Worm (Caenorhabditis elegans): ENCODE data around the gene W10C4.1.

W10C4.1 gene

DNA sequence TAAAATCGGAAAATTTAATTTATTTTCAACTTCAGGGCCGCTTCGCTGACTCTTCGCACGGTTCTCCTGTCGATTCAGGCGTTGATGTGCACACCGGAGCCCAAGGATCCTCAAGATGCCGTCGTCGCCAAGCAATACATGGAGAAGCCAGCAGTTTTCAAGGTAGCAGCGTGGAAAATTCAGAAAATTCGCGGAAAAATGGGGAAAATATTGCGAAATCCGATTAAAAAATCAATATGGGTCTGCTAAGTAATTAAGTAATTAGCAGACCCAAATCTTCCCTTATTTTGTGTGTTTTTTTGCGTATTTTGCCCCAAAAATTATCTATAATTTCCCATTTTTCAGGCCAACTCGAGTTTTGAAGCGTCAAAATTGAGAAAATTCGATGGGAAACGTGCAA is 17.6 kb downstream of the W10C4.1 start:
- TF ChIP-seq snpc-4 (tag; optimal IDR thresholded peaks at IDR 0.05) (no peak), cnd-1 (tag; optimal IDR thresholded peaks at IDR 0.05) (no peak), nhr-237 (tag; optimal IDR thresholded peaks at IDR 0.05) (no peak), flh-1 (GFP tag; optimal IDR thresholded peaks at IDR 0.05) (no peak), unc-39 (tag; optimal IDR thresholded peaks at IDR 0.05) (no peak), blmp-1 (tag; optimal IDR thresholded peaks at IDR 0.05) (no peak)

DNA sequence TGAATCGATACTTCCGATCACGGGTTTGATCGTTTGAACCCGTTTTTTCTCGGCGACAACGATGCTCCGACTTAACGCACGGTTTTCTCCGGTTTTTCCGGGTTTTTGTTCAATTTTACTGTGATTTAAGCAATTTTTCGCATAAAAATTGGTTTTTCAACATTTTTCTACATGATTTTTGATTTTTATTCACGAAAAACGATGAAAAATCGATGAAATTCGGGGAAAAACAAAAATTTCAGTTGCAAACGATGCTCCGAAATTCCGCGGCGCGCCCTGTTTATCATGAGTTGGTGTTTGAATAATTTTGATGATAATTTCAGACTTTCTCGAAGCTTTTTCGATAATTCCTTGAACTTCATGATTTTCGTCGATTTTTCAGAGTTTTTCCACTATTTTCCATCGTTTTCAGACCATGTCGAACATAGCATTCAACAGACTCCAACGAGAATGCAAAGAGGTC is 18.5 kb downstream of the W10C4.1 start, which contains the start of gene ubc-20:
Gene ubc-20 (plus strand): TSS at position 413 of the 463 bp plus-strand sequence.
- TF ChIP-seq ceh-39 (tag; optimal IDR thresholded peaks at IDR 0.05) (peak; percentile 41), nhr-237 (tag; optimal IDR thresholded peaks at IDR 0.05) (peak; percentile 31), nhr-2 (tag; optimal IDR thresholded peaks at IDR 0.05) (no peak), ces-1 (GFP tag; optimal IDR thresholded peaks at IDR 0.05) (peak; percentile 2)

DNA sequence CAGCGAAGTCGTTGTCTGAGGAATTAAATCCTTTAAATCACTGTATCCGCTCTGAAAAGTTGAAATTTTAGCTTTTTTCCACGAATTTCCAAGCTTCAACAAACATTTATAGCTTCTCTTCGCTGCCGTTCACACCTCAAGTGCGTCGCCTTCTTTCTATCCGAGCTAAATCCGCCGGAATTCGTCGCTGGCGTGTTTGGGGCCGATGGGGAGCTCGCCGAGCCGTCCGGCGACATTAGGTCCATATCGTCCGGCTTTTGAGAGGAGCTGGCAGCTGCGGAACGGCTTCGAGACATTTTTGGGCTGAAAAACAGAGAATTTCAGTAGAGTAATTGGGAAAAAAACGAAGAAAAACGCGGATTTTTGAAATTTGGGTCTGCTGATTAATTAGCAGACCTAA is 19.1 kb downstream of the W10C4.1 start, which contains the start of gene mxl-2:
Gene mxl-2 (minus strand): TSS at position 303 of the 400 bp plus-strand sequence.
- no peak for TF ChIP-seq cnd-1 (tag; optimal IDR thresholded peaks at IDR 0.05)
- no peak for TF ChIP-seq mep-1 (tag; optimal IDR thresholded peaks at IDR 0.05)
- no peak for TF ChIP-seq nhr-2 (tag; optimal IDR thresholded peaks at IDR 0.05)
- no peak for TF ChIP-seq lsy-2 (tag; optimal IDR thresholded peaks at IDR 0.05)
- no peak for TF ChIP-seq tbx-8 (GFP tag; optimal IDR thresholded peaks at IDR 0.05)

DNA sequence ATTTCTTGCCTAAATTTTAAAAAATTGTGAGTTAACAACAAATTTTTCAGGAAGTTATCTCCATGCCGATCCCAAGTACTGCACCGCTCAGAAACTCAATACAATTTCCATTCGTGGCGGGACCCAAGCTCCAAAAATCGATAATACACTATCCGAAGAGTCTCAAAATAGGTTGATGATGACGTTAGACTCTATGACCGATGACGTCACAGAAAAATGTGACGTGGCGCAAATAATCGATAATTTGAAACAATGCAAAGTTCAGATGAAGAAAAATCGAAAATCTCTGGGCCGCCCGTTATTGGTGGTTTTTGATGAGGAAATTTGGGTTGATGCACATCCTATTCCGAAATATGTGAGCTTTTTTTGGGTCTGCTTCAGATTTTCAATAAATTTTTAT is 22.6 kb downstream of the W10C4.1 start:
- TF ChIP-seq ztf-11 (tag; optimal IDR thresholded peaks at IDR 0.05): no peak
- TF ChIP-seq zip-8 (tag; optimal IDR thresholded peaks at IDR 0.05): peak; percentile 83

DNA sequence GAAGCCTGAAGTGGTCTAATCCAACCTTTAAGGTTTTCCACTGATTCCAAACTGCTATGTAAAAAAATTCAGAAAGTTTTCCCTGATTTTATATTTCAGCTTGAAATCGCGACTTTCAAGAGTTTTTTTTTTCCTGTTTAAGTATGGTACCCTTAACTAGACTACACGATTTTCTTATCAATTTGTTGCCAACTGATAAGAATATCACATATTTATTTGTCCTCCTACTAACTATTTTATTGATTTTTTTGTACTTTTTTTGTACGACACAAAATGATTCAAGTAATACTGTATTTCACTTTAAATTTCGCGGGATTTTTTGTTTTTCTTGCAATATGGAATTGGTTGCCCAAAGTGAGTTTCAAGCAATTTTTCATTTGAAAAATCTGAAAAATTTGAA is 23.9 kb downstream of the W10C4.1 start:
- TF ChIP-seq nhr-12 (tag; optimal IDR thresholded peaks at IDR 0.05) (no peak), hlh-1 (tag; optimal IDR thresholded peaks at IDR 0.05) (no peak), nhr-2 (tag; optimal IDR thresholded peaks at IDR 0.05) (no peak), lin-32 (GFP tag; optimal IDR thresholded peaks at IDR 0.05) (no peak), ceh-39 (tag; optimal IDR thresholded peaks at IDR 0.05) (no peak), ceh-83 (GFP tag; optimal IDR thresholded peaks at IDR 0.05) (no peak), nhr-237 (tag; optimal IDR thresholded peaks at IDR 0.05) (no peak), elt-1 (tag; optimal IDR thresholded peaks at IDR 0.05; ENCODE audit: borderline replicate concordance, insufficient read depth) (no peak), tbx-8 (GFP tag; optimal IDR thresholded peaks at IDR 0.05) (no peak), sem-2 (GFP tag; optimal IDR thresholded peaks at IDR 0.05) (no peak), mep-1 (tag; optimal IDR thresholded peaks at IDR 0.05) (no peak), mls-2 (tag; optimal IDR thresholded peaks at IDR 0.05) (no peak), lin-13 (tag; optimal IDR thresholded peaks at IDR 0.05) (no peak)

DNA sequence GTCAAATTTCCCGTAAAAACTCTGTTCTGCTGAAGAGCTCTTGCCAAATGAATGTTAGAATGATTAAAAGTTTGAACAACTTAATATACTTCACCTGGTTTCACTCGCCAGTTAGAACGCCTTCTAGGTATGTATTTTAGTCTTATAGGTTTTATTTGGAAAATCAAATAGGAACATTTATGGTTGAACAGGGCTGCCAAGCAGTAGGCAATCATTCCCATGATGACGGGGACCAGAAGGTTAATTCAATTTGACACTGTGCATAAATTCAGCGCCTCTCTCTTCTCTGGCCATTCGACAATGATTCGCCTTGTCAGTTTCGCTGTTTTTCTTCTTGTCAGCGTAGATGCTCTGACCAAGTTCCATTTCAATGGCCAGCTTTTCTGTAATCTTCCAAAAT is 24.8 kb downstream of the W10C4.1 start, which contains the start of gene F40G9.15:
Gene F40G9.15 (plus strand): TSS at position 301 of the 400 bp plus-strand sequence.
- no peak for TF ChIP-seq ham-2 (GFP tag; optimal IDR thresholded peaks at IDR 0.05)
- no peak for TF ChIP-seq ceh-83 (GFP tag; optimal IDR thresholded peaks at IDR 0.05)
- no peak for TF ChIP-seq bed-3 (GFP tag; optimal IDR thresholded peaks at IDR 0.05)
- no peak for TF ChIP-seq snpc-4 (tag; optimal IDR thresholded peaks at IDR 0.05)
- no peak for TF ChIP-seq lin-13 (tag; optimal IDR thresholded peaks at IDR 0.05)
- TF ChIP-seq mab-5 (tag; optimal IDR thresholded peaks at IDR 0.05): no peak
- no peak for TF ChIP-seq elt-1 (tag; optimal IDR thresholded peaks at IDR 0.05; ENCODE audit: borderline replicate concordance, insufficient read depth)
- TF ChIP-seq ceh-39 (tag; optimal IDR thresholded peaks at IDR 0.05): no peak
- no peak for TF ChIP-seq tbx-8 (GFP tag; optimal IDR thresholded peaks at IDR 0.05)
- TF ChIP-seq nhr-12 (tag; optimal IDR thresholded peaks at IDR 0.05): no peak
- no peak for TF ChIP-seq blmp-1 (tag; optimal IDR thresholded peaks at IDR 0.05)
- TF ChIP-seq mls-2 (tag; optimal IDR thresholded peaks at IDR 0.05): no peak
- TF ChIP-seq nhr-237 (tag; optimal IDR thresholded peaks at IDR 0.05): no peak
- TF ChIP-seq M03D4.4 (tag; optimal IDR thresholded peaks at IDR 0.05): no peak

DNA sequence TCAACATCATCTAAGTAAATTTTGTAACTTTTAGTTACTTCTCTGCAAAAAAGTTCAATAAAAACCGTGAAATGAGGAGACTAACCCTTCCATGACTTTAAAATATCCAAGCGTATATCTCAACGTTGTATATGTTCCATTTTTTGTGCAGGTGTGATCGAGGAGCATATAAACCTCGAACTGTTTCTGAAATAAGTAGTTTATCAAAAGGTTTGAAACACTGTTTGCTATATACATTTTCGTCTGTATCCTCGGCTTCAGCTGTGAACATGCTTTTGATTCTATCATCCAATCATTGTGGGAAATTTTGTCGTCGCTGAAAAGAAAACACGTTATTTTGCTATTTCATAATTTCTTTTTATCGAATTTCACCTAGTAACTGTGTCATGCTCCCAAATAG is 26.0 kb downstream of the W10C4.1 start, which contains the start of gene F40G9.5:
Gene F40G9.5 (plus strand): TSS at position 301 of the 400 bp plus-strand sequence.
- no peak for TF ChIP-seq ceh-39 (tag; optimal IDR thresholded peaks at IDR 0.05)
- TF ChIP-seq nhr-12 (tag; optimal IDR thresholded peaks at IDR 0.05): no peak
- TF ChIP-seq lin-32 (GFP tag; optimal IDR thresholded peaks at IDR 0.05): no peak
- no peak for TF ChIP-seq mab-5 (tag; optimal IDR thresholded peaks at IDR 0.05)
- no peak for TF ChIP-seq mls-2 (tag; optimal IDR thresholded peaks at IDR 0.05)
- TF ChIP-seq snpc-4 (tag; optimal IDR thresholded peaks at IDR 0.05): no peak
- TF ChIP-seq lsy-2 (tag; optimal IDR thresholded peaks at IDR 0.05): no peak
- no peak for TF ChIP-seq nhr-2 (tag; optimal IDR thresholded peaks at IDR 0.05)
- TF ChIP-seq hlh-1 (tag; optimal IDR thresholded peaks at IDR 0.05): no peak
- TF ChIP-seq drap-1 (GFP tag; optimal IDR thresholded peaks at IDR 0.05): no peak
- TF ChIP-seq pha-4 (tag; optimal IDR thresholded peaks at IDR 0.05): no peak
- TF ChIP-seq ceh-43 (GFP tag; optimal IDR thresholded peaks at IDR 0.05): no peak
- no peak for TF ChIP-seq M03D4.4 (tag; optimal IDR thresholded peaks at IDR 0.05)
